Worm (Caenorhabditis elegans): ENCODE results near the gene msp-56.

DNA sequence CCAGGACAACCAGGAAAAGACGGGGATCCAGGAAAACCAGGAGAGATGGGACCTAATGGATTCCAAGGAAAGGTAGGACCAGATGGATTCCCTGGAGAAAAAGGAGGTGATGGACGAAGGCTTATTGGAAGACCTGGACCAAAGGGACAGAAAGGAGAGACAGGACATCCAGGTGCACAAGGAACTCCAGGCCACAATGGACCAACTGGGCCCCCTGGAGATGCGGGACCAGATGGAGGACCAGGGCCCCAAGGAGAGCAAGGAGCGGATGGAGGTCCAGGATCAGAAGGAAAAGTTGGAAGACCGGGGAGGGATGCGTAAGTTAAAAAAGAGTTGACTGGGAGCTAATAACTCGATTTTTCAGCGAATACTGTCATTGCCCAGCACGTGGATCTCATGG lies 18.8 kb upstream of the msp-56 start:
- TF ChIP-seq efl-1 (optimal IDR thresholded peaks at IDR 0.05), result no peak
- TF ChIP-seq efl-1 (GFP tag; optimal IDR thresholded peaks at IDR 0.05 in 1 of 2), result no peak
- TF ChIP-seq unc-98 (GFP tag; IDR thresholded peaks at IDR 0.05), result no peak
- no peak for TF ChIP-seq dpl-1 (GFP tag; optimal IDR thresholded peaks at IDR 0.05)
- no peak for TF ChIP-seq nhr-76 (tag; optimal IDR thresholded peaks at IDR 0.05)
- no peak for TF ChIP-seq ztf-11 (tag; optimal IDR thresholded peaks at IDR 0.05)
- no peak for TF ChIP-seq nhr-28 (tag; optimal IDR thresholded peaks at IDR 0.05)
- TF ChIP-seq nhr-90 (tag; optimal IDR thresholded peaks at IDR 0.05; ENCODE audit: poor library complexity), result no peak
- TF ChIP-seq lin-15B (tag; optimal IDR thresholded peaks at IDR 0.05), result no peak
- TF ChIP-seq nhr-237 (tag; optimal IDR thresholded peaks at IDR 0.05), result no peak
- TF ChIP-seq aly-2 (tag; optimal IDR thresholded peaks at IDR 0.05), result no peak
- no peak for TF ChIP-seq lin-39 (tag; optimal IDR thresholded peaks at IDR 0.05)
- no peak for TF ChIP-seq ama-1 (optimal IDR thresholded peaks at IDR 0.05)
- TF ChIP-seq unc-62 (GFP tag; optimal IDR thresholded peaks at IDR 0.05), result no peak
- TF ChIP-seq nhr-11 (tag; optimal IDR thresholded peaks at IDR 0.05), result no peak

Data from whole organism, L1 larva.